Worm (Caenorhabditis elegans) whole organism, early embryonic: ENCODE data around the gene npp-8.

Experiments
- B0310.2 ChIP-seq: sonication (generic microtip); optimal IDR thresholded peaks from 2 replicates; lab custom pipeline; 2016; ENCODE audit warnings: mild to moderate bottlenecking, missing genetic modification characterization, missing compliant biosample characterization
- F13C5.2 ChIP-seq: sonication (generic microtip); optimal IDR thresholded peaks from 2 replicates; lab custom pipeline; 2017; ENCODE audit warnings: mild to moderate bottlenecking, missing genetic modification characterization, inconsistent platforms, missing compliant biosample characterization
- aly-1 ChIP-seq: sonication (generic microtip); optimal IDR thresholded peaks from 2 replicates; lab custom pipeline; 2016; ENCODE audit warnings: missing genetic modification characterization, missing compliant biosample characterization
- ama-1 ChIP-seq: fragments of 150-350 bp; optimal IDR thresholded peaks from 2 replicates; lab custom pipeline; 2014
- ceh-13 ChIP-seq: fragments of 200-800 bp; sonication (Bioruptor generic); optimal IDR thresholded peaks from 2 replicates; lab custom pipeline; 2018; ENCODE audit warnings: mild to moderate bottlenecking, missing genetic modification characterization, missing compliant biosample characterization
- ceh-36 ChIP-seq: sonication (generic microtip); optimal IDR thresholded peaks from 2 replicates; lab custom pipeline; 2016; ENCODE audit warnings: missing genetic modification characterization, inconsistent platforms, missing compliant biosample characterization
- ets-7 ChIP-seq: sonication (generic microtip); optimal IDR thresholded peaks from 2 replicates; lab custom pipeline; 2016; ENCODE audit warnings: missing genotype, missing genetic modification characterization, missing compliant biosample characterization
- flt-1 ChIP-seq: fragments of 200-800 bp; sonication (Bioruptor generic); IDR thresholded peaks from 2 replicates; pipeline ENCODE4 v1.3.6; 2022; ENCODE audit warnings: missing genetic modification characterization, missing compliant biosample characterization
- hmbx-1 ChIP-seq: sonication (generic microtip); optimal IDR thresholded peaks from 2 replicates; lab custom pipeline; 2016; ENCODE audit warnings: mild to moderate bottlenecking, missing genetic modification characterization, missing compliant biosample characterization
- hmg-4 ChIP-seq: fragments of 200-800 bp; sonication (Bioruptor generic); optimal IDR thresholded peaks from 2 replicates; lab custom pipeline; 2018; ENCODE audit warnings: mild to moderate bottlenecking, missing genetic modification characterization, missing compliant biosample characterization
- hnd-1 ChIP-seq: sonication (generic microtip); optimal IDR thresholded peaks from 2 replicates; lab custom pipeline; 2016; ENCODE audit warnings: missing genetic modification characterization, missing compliant biosample characterization
- pes-1 ChIP-seq: fragments of 200-800 bp; sonication (Bioruptor generic); IDR thresholded peaks from 2 replicates; pipeline ENCODE4 v1.3.6; 2022; ENCODE audit warnings: missing genetic modification reagents, missing genetic modification characterization, missing compliant biosample characterization
- scrt-1 ChIP-seq: fragments of 200-800 bp; sonication (Bioruptor generic); IDR thresholded peaks from 2 replicates; pipeline ENCODE4 v1.3.6; 2022; ENCODE audit warnings: missing genetic modification characterization, missing compliant biosample characterization
- sea-1 ChIP-seq: fragments of 200-800 bp; sonication (Bioruptor generic); conservative IDR thresholded peaks from 2 replicates; pipeline ENCODE4 v1.3.6; 2022; ENCODE audit warnings: missing genetic modification characterization, missing compliant biosample characterization
- tbx-11 ChIP-seq: fragments of 200-800 bp; sonication (Bioruptor generic); IDR thresholded peaks from 2 replicates; pipeline ENCODE4 v1.3.6; 2022; ENCODE audit warnings: missing genetic modification characterization, missing compliant biosample characterization
- tbx-37 ChIP-seq: fragments of 200-800 bp; sonication (Bioruptor generic); conservative IDR thresholded peaks from 2 replicates; pipeline ENCODE4 v1.3.6; 2022; ENCODE audit warnings: missing genetic modification reagents, missing genetic modification characterization, missing compliant biosample characterization
- tra-4 ChIP-seq: sonication (generic microtip); optimal IDR thresholded peaks from 2 replicates; lab custom pipeline; 2017; ENCODE audit warnings: missing genetic modification characterization, missing compliant biosample characterization

npp-8 gene

DNA sequence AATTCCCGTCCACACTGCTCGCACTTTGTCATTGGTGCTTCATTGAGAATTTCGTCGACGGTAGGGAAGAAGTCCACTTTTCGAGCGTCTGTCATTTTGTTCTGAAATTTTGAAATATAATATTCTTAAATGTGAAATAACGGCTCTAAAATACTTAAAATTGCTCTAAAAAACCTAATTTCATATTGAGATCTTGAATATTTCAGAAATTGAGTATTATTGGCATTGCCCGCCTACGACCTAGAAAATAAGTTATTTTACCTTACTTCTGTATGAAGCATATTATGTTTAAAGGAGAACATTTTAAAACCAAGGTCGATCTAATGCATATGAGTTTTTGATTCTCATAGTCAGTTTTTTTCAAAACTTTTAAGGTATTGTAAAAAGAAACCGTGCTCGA, 45.5 kb downstream of the npp-8 start, which contains the start of gene C34H4.5:
Gene C34H4.5 (minus strand): TSS at position 101 of the 400 bp plus-strand sequence.
- TF ChIP-seq ama-1 (lab: Kevin White, UChicago) (no peak), sea-1 (GFP tag; lab: Robert Waterston, UW) (no peak), flt-1 (no peak), tbx-11 (GFP tag; lab: Robert Waterston, UW) (no peak), aly-1 (tag; lab: Kevin White, UChicago) (no peak), scrt-1 (GFP tag; lab: Robert Waterston, UW) (no peak), ets-7 (tag; lab: Kevin White, UChicago) (no peak), pes-1 (GFP tag; lab: Robert Waterston, UW) (no peak), hmbx-1 (tag; lab: Kevin White, UChicago) (no peak), B0310.2 (tag; lab: Kevin White, UChicago) (no peak), F13C5.2 (tag; lab: Kevin White, UChicago) (no peak), ceh-13 (GFP tag; lab: Kevin White, UChicago) (no peak), hnd-1 (no peak), ceh-36 (tag; lab: Kevin White, UChicago) (no peak), tbx-37 (no peak), hmg-4 (GFP tag; lab: Kevin White, UChicago) (no peak), tra-4 (no peak)

- TF ChIP-seq ama-1 (lab: Kevin White, UChicago): no peak
- TF ChIP-seq aly-1 (tag; lab: Kevin White, UChicago): peak; percentile 1
These were observed 46.2 kb downstream of the npp-8 start for ce11 chrIV:1549095-1550093.

ce11 chrIV:1548457-1548861, 47.2 kb downstream of the npp-8 start, which contains the start of gene col-107:
col-107 (plus strand) TSS chrIV:1548721.
- TF ChIP-seq aly-1 (tag; lab: Kevin White, UChicago): no peak
- no peak for TF ChIP-seq scrt-1 (GFP tag; lab: Robert Waterston, UW)
- TF ChIP-seq ets-7 (tag; lab: Kevin White, UChicago): no peak
- no peak for TF ChIP-seq pes-1 (GFP tag; lab: Robert Waterston, UW)
- no peak for TF ChIP-seq B0310.2 (tag; lab: Kevin White, UChicago)
- no peak for TF ChIP-seq ceh-13 (GFP tag; lab: Kevin White, UChicago)
- TF ChIP-seq hmbx-1 (tag; lab: Kevin White, UChicago): no peak
- no peak for TF ChIP-seq tbx-11 (GFP tag; lab: Robert Waterston, UW)
- TF ChIP-seq sea-1 (GFP tag; lab: Robert Waterston, UW): no peak
- TF ChIP-seq tbx-37: no peak
- TF ChIP-seq hmg-4 (GFP tag; lab: Kevin White, UChicago): no peak
- TF ChIP-seq hnd-1: no peak
- TF ChIP-seq ceh-36 (tag; lab: Kevin White, UChicago): no peak
- TF ChIP-seq flt-1: no peak
- TF ChIP-seq F13C5.2 (tag; lab: Kevin White, UChicago): no peak
- no peak for TF ChIP-seq tra-4
- no peak for TF ChIP-seq ama-1 (lab: Kevin White, UChicago)

DNA sequence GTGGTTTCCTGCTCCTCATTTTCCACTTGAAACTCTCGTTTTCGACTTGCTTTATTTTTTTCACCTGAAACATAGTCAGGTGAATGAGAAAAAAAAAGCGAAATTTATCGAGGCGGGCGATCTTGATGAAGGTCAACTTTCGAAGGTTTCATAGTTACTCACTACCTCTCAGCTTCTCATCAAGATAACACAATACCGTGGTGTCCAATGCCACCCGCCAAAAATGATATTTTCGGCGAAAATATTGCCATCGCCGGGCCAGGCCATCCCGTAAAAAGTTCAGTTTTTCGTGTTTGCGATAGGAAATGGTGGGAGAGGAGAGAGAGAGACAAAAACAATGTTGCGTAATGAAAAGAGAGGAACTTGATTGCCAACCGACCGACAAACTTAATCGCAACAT, 48.5 kb downstream of the npp-8 start:
- no peak for TF ChIP-seq aly-1 (tag; lab: Kevin White, UChicago)
- TF ChIP-seq hmg-4 (GFP tag; lab: Kevin White, UChicago): no peak
- no peak for TF ChIP-seq hmbx-1 (tag; lab: Kevin White, UChicago)
- TF ChIP-seq flt-1: no peak
- no peak for TF ChIP-seq B0310.2 (tag; lab: Kevin White, UChicago)
- TF ChIP-seq ceh-13 (GFP tag; lab: Kevin White, UChicago): no peak
- TF ChIP-seq tbx-37: no peak
- TF ChIP-seq ceh-36 (tag; lab: Kevin White, UChicago): no peak
- no peak for TF ChIP-seq F13C5.2 (tag; lab: Kevin White, UChicago)
- TF ChIP-seq tbx-11 (GFP tag; lab: Robert Waterston, UW): no peak
- no peak for TF ChIP-seq tra-4
- no peak for TF ChIP-seq sea-1 (GFP tag; lab: Robert Waterston, UW)
- no peak for TF ChIP-seq scrt-1 (GFP tag; lab: Robert Waterston, UW)
- TF ChIP-seq hnd-1: no peak
- TF ChIP-seq pes-1 (GFP tag; lab: Robert Waterston, UW): no peak

ce11 chrIV:1536316-1536715, 59.3 kb downstream of the npp-8 start, which contains the start of gene K03H6.5:
K03H6.5 (minus strand) TSS chrIV:1536416.
- TF ChIP-seq B0310.2 (tag; lab: Kevin White, UChicago): no peak
- TF ChIP-seq pes-1 (GFP tag; lab: Robert Waterston, UW): no peak
- TF ChIP-seq scrt-1 (GFP tag; lab: Robert Waterston, UW): no peak
- no peak for TF ChIP-seq hmg-4 (GFP tag; lab: Kevin White, UChicago)
- TF ChIP-seq F13C5.2 (tag; lab: Kevin White, UChicago): no peak
- TF ChIP-seq ceh-36 (tag; lab: Kevin White, UChicago): no peak
- no peak for TF ChIP-seq ceh-13 (GFP tag; lab: Kevin White, UChicago)
- TF ChIP-seq tbx-37: no peak

DNA sequence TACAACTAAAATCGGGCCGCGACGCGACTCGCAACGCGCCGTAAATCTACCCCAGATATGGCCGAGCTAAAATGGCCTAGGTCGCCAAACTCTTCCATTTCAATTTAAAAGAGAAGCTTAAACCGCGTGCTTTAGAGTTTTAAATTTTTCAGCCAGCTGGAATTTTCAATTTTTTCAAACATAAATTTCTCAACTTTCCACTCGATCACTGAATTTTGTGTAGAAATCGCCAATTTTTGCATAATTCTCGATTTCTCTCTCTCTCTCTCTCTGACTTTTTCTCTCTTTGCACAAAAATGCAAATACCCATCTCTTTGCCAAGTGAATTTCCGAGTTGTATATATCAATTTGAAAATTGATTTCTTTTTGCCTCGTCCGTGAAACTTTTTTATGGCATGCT, 72.2 kb downstream of the npp-8 start, which contains the start of gene K03H6.1:
Gene K03H6.1 (plus strand): TSS at position 301 of the 400 bp plus-strand sequence.
- TF ChIP-seq scrt-1 (GFP tag; lab: Robert Waterston, UW) (no peak), F13C5.2 (tag; lab: Kevin White, UChicago) (no peak), B0310.2 (tag; lab: Kevin White, UChicago) (no peak)

DNA sequence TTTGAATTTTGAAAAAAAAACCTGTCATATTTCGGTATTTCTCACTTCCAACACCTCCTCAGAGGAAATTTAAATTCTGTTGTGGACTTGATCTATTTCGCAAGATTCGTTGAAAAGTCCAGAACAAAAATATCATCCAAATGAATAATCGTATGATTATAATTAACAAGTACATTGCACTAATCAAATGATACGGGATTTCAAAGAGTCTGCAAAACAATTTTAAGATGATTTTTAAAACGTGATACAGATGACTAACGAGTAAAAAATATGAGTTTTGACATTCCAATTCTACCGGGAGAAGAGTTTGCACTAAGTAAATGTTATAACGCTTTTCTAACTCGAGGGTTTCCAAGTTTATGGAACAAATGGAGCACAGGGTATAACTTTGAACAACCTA, 73.3 kb downstream of the npp-8 start:
- TF ChIP-seq tra-4 (no peak), F13C5.2 (tag; lab: Kevin White, UChicago) (no peak), tbx-37 (no peak), hmbx-1 (tag; lab: Kevin White, UChicago) (no peak), pes-1 (GFP tag; lab: Robert Waterston, UW) (no peak), ets-7 (tag; lab: Kevin White, UChicago) (no peak), aly-1 (tag; lab: Kevin White, UChicago) (no peak), sea-1 (GFP tag; lab: Robert Waterston, UW) (no peak), tbx-11 (GFP tag; lab: Robert Waterston, UW) (no peak), ceh-13 (GFP tag; lab: Kevin White, UChicago) (no peak), ceh-36 (tag; lab: Kevin White, UChicago) (no peak), scrt-1 (GFP tag; lab: Robert Waterston, UW) (no peak), ama-1 (lab: Kevin White, UChicago) (no peak), hmg-4 (GFP tag; lab: Kevin White, UChicago) (no peak), hnd-1 (no peak)
